Fruit fly (Drosophila melanogaster) whole organism: ENCODE measurements around the gene Bap111.

ENCODE experiments used
- CG8478 ChIP-seq: fragments of >200 bp; optimal IDR thresholded peaks from 2 replicates; lab custom pipeline; 2018; ENCODE audit warnings: inconsistent platforms
- Dll ChIP-seq: fragments of >200 bp; optimal IDR thresholded peaks from 2 replicates; lab custom pipeline; 2017
- EcR ChIP-seq, 2 experiments: fragments of >200 bp; optimal IDR thresholded peaks; 2 replicates each; lab custom pipeline; 2017; ENCODE audit warnings: missing biosample characterization in 2 of 2, missing genetic modification characterization in 2 of 2, missing genetic modification reagents in 2 of 2
- pan ChIP-seq: fragments of >200 bp; optimal IDR thresholded peaks from 2 replicates; lab custom pipeline; 2017
- psq ChIP-seq: fragments of >200 bp; optimal IDR thresholded peaks from 2 replicates; lab custom pipeline; 2017
- usp ChIP-seq: fragments of >200 bp; optimal IDR thresholded peaks from 2 replicates; lab custom pipeline; 2017; ENCODE audit warnings: missing biosample characterization, missing genetic modification characterization, mixed read lengths

Bap111 gene

DNA sequence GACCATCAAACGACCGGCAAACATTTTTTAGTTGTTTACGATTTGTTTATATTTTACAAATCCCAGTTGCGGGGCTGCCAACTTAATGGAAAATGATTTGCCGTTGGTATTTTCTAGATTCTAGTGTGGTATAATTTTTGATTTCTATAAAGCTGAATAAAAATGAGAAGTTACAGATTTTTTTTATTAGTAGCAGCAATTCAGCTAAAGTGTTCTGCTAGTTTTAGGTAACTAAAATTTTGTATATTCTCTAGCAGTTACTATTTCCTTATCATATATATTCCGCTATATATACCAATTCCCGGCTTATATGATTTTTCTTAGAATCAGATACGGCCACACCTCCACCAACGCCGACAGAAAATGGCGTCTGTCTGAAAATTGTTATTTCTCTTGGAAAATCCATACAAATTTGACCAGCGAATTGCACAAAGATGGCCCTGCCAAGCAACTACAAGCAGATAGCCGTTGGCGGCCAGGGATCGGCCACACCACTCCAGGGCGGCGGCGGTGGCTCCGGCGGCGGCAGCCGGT lies at the start of gene Bap111, which contains the start of gene fh:
Gene Bap111, plus strand, starts transcription at position 321 of the 534 bp plus-strand sequence.
Gene fh, minus strand, starts transcription at position 83 of the 534 bp plus-strand sequence.
- TF ChIP-seq psq (lab: Kevin White, UChicago), result no peak
- no peak for TF ChIP-seq pan (lab: Kevin White, UChicago)
- TF ChIP-seq CG8478, result no peak
- no peak for TF ChIP-seq Dll
- TF ChIP-seq EcR (GFP tag; optimal IDR thresholded peaks at IDR 0.05; lab: Kevin White, UChicago), result no peak
- no peak for TF ChIP-seq usp (GFP tag; lab: Kevin White, UChicago)

DNA sequence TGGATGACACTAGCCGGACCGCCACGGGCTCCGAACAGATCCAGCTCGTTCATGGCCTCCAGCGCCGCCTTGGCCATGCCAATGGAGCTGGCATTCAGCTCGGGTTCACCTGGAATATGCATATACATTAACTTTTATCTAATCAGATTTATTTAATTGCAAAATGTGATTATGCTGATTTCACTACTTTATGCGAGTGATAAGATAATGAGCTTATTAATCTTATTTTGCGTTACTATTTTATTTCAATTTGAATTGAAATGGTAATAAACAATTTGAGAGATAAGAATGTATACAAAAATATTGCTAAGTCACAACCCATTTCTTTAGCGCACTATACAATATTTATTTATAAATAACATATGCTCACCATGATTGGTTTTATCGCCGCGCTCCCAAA lies 47.0 kb upstream of the Bap111 start:
- TF ChIP-seq psq (lab: Kevin White, UChicago), result no peak
- no peak for TF ChIP-seq usp (GFP tag; lab: Kevin White, UChicago)
- TF ChIP-seq EcR (GFP tag; optimal IDR thresholded peaks at IDR 0.05; lab: Kevin White, UChicago), result no peak
- no peak for TF ChIP-seq pan (lab: Kevin White, UChicago)
- no peak for TF ChIP-seq CG8478

DNA sequence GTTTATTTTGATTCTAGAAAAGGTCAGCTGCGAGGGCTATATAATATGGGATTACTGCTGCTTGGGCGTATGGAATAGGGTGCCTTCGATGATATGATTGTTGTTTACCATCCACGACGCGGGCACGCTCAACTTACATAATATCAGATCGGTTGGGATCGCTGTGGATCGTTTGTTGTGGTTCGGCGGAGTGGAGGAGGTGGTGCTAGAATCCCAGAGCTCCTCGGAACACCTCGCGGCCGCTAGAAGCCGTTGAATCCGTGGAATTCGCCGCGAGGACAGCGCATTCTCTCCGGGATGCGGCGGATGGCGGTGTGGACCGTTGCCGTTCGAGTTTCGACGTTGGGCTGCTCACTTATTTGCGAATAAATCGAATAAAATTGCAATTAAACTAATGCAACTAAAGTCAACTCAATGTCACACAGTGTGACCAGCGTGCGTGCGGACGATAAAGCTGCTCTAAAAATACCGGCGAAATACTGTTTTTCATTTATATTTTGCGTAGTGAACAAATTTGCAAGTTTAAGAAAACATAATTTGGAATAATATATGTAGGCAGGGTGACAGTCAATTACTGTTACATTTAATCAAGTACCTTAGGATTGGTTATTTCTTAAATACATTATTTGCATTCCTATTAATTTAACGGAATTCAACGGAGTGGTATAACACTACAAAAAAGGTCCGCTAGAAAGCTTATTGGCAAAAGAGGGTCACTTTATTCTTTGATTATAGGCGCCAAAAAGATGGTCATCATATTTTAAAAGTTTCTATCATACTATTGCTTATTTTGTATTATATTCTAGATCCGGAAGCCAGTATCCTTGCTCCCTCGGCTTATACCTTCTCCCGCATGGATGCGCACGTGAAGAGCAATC lies 45.6 kb upstream of the Bap111 start, which contains the start of gene CG7766:
Gene CG7766, minus strand, starts transcription at position 432 of the 878 bp plus-strand sequence.
- no peak for TF ChIP-seq CG8478
- no peak for TF ChIP-seq usp (GFP tag; lab: Kevin White, UChicago)
- no peak for TF ChIP-seq pan (lab: Kevin White, UChicago)
- no peak for TF ChIP-seq psq (lab: Kevin White, UChicago)
- no peak for TF ChIP-seq EcR (GFP tag; optimal IDR thresholded peaks at IDR 0.05; lab: Kevin White, UChicago)
- no peak for TF ChIP-seq Dll

DNA sequence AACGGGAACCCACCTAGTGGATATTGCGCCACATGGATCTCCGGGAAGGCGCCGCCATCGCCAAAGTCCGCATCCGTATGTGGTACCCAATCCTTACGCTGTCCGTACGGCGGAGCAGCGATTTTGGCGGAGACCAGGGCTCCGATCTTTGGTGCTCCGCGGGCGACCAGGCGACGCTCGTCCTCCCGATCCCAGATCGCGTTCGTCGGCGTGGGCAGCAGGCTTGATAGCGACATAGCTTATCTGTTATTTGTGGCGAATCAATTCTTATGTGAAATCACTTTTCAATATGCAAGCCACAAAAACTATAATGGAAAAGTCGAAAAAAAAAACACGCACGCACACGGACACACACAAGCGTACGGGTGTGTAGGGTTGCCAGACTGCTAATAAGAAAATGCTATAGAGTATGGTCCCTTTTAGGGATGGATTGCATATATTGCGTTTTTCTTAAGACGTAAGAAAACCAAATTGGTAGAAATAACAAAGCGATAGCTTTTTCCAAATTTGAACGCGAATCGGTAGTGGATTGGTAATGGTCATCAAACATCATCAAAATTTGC lies 42.8 kb upstream of the Bap111 start, which contains the start of gene Bx42:
Gene Bx42, minus strand, starts transcription at position 393 of the 563 bp plus-strand sequence.
- TF ChIP-seq EcR (GFP tag; optimal IDR thresholded peaks at IDR 0.05; lab: Kevin White, UChicago) (no peak), Dll (no peak), usp (GFP tag; lab: Kevin White, UChicago) (no peak), pan (lab: Kevin White, UChicago) (no peak), psq (lab: Kevin White, UChicago) (no peak)

DNA sequence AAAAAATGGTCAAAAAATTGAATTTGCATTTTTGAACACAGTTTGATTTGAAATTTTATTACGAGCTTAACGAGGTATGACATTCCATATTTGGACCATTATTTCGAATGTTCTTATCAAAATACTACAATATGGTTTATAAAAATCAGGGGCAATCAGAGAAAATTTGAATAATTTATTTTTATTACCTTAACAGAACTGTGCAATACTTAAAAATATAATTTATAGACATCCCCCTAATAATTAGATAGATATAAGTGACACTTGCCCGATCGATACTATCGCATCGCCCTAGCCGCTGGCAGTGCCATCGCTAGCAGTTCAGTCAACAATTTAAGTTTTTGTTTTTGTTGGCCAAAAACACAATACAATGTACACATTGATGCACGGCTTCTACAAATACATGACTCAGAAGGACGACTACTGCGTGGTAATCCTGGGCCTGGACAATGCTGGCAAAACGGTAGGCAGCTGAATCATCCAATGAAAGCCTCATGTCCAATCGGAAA lies 42.3 kb upstream of the Bap111 start, which contains the start of gene Arfrp1:
Gene Arfrp1, plus strand, starts transcription at position 295 of the 509 bp plus-strand sequence.
- no peak for TF ChIP-seq usp (GFP tag; lab: Kevin White, UChicago)
- TF ChIP-seq Dll, result no peak
- TF ChIP-seq CG8478, result no peak
- TF ChIP-seq EcR (GFP tag; optimal IDR thresholded peaks at IDR 0.05; lab: Kevin White, UChicago), result no peak
- no peak for TF ChIP-seq pan (lab: Kevin White, UChicago)
- TF ChIP-seq psq (lab: Kevin White, UChicago), result no peak

DNA sequence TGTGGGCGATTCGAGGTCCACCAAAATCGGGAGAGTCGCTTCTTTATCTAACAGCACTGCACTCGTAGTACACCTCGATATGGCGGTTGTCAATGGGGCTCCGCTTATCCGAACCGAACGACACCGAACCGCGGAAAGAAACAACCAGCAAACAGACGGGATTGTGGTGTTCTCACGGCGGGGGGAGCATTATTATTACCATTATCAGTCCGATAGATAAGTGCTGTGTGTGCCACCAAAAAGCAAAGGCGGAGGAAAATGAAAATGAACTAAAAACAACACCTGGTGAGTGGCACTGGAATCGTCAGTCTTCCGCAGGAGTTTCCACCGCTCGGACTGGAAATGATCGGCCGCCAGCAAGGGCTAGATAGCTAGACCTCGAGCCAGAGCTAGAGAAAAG lies 40.7 kb upstream of the Bap111 start, which contains the start of gene AP-1gamma:
Gene AP-1gamma, plus strand, starts transcription at position 305 of the 400 bp plus-strand sequence.
- TF ChIP-seq usp (GFP tag; lab: Kevin White, UChicago) (no peak), EcR (GFP tag; optimal IDR thresholded peaks at IDR 0.05; lab: Kevin White, UChicago) (no peak), pan (lab: Kevin White, UChicago) (no peak), psq (lab: Kevin White, UChicago) (no peak), Dll (no peak), CG8478 (no peak)

DNA sequence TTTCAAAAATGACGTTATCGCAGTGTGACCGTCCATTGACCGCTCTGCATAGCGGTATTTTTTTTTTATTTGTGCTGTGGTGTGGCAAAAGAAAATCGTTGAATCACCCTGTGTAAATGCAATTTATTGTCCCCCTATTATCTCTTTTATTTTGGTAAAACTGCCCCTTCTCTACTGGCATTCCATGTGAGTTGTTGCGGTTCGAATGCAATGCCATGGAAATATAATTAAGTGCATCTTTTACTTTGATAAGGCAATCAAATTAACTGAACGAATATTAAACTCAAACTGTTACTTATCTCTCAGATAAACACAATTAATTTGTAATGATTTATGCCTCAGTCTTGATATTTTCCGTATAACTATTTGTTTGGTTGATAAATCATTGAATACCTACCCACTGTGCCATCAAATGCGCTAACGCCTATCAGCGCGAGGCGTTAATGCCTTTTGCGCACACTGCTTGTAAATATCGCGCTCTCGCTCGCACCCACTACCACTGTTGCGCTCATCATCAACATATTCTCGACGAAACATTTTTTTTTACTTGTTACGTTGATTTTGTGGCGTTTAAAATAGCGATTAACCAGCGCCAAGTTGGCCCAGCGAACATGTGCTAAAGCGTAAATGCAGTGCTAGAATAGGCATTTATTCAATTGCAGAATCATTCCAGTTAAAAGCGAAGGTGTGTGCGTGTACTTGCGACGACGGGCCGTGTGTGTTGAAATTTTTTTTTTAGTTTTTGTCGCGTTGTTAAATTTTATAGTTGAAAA lies 39.9 kb upstream of the Bap111 start:
- TF ChIP-seq usp (GFP tag; lab: Kevin White, UChicago), result no peak
- TF ChIP-seq Dll, result no peak
- TF ChIP-seq CG8478, result no peak
- TF ChIP-seq psq (lab: Kevin White, UChicago), result no peak
- TF ChIP-seq pan (lab: Kevin White, UChicago), result no peak
- TF ChIP-seq EcR (GFP tag; optimal IDR thresholded peaks at IDR 0.05; lab: Kevin White, UChicago), result no peak

DNA sequence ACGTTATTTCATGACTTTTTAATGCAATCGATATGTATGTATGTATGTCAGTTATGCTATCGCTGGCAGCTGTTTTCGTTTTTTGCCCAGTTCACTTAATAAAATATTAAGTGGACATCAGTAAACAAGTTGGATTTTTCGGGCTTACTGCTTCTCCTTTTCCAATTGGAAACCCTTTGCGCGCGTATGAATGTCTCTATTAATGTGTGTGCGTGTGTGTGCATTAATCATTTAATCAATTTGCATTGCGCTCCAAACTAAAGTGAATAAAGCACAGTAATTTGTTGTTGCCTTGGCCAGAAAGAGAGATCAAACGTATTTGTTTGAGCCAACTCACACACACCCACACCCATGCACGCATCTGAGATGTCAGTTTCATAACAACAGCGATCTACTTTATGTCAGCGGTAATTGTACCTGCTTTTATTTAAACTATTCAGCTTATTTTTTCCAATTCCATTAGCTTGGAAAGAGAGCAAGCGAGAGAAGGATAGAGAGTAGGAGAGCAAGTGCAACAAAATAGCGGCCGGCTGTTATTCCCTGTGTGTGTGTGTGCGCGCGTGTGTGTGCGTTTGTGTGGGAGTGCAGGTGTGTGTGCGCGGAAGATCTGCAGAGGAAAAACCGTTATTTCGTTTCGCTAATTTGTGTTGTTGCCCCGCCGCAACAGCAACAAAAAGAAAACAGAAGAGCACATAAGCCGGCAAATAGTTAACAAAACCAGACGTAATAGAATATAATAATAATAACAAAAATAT lies 38.8 kb upstream of the Bap111 start:
- TF ChIP-seq pan (lab: Kevin White, UChicago) (no peak), usp (GFP tag; lab: Kevin White, UChicago) (no peak), psq (lab: Kevin White, UChicago) (no peak), CG8478 (no peak), EcR (GFP tag; optimal IDR thresholded peaks at IDR 0.05; lab: Kevin White, UChicago) (no peak), Dll (no peak)

DNA sequence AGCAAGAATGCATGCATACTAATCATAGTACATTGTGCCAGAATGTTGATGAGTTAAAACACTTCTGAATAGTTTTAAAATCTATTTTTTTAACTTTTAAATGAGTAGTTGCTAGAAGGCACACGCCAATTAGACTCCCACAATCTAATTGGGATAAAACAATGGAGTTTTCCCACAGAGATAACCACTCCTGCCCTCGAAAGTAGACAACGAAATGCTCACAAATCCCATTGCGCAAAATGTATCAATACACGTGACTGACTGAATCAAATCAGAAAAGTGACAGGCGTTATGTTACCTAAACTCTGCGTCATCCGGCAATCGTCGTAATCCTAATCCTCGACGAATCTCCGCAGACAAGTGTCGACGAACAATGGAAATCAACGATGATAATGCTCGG lies 31.3 kb upstream of the Bap111 start:
- no peak for TF ChIP-seq EcR (GFP tag; optimal IDR thresholded peaks at IDR 0.05; lab: Kevin White, UChicago)
- TF ChIP-seq pan (lab: Kevin White, UChicago), result no peak
- no peak for TF ChIP-seq psq (lab: Kevin White, UChicago)
- no peak for TF ChIP-seq Dll

DNA sequence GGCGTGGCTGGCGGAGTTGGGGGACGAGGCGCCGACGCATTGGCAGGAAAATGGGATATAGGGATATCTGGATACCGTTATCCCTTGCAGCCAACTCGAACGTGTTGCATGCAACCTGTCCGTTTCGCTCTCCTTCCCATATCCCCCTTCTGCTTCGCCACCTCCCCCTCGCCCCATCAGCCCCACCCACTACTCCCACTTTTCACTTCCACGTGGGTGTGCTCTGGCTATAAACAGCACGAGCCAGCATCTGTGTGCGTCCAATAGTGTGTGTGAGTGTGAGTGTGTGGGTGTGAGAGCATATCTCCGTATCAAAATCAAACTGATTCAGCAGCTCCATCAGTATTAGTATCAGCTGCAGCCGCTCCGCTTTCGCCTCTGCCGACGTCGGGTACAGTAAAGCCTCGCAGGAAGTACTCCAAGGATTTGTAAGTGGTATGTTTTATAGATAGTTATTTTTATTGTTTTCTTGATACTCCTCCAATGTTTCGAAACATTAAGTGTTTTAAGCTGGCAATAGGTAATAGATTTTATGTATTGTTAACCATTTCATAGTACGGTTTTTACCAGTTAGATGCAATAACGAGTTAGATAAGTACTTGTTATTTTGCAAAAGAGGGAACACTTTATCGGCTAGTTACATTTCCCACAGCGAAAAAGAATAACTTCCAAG lies 30.0 kb upstream of the Bap111 start:
- no peak for TF ChIP-seq CG8478
- TF ChIP-seq Dll, result no peak
- no peak for TF ChIP-seq EcR (GFP tag; optimal IDR thresholded peaks at IDR 0.05; lab: Kevin White, UChicago)
- TF ChIP-seq pan (lab: Kevin White, UChicago), result no peak
- TF ChIP-seq psq (lab: Kevin White, UChicago), result no peak
- no peak for TF ChIP-seq usp (GFP tag; lab: Kevin White, UChicago)
